Worm (Caenorhabditis elegans): ENCODE results near the gene decr-1.1.

DNA sequence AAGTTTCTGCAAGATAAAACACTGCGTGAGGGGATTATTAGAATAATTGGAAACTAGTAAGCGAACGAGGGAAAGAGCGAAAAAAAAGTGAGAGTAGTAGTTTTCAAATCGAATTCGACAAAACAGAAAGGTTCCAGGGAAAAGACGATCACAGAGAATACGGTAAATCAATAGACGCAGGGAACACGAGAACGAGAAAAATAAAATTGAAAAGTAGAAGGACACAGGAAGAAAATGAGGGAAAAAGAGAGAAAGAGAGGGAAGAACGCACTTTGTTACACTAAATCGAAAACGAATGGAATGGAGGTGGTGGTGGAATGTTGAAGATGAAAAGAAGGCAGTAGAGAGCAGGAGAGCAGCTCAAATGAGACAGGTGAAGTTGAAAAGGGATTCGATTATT lies 25.0 kb downstream of the decr-1.1 start, which contains the start of gene swan-1:
- TF ChIP-seq lsy-2 (tag; optimal IDR thresholded peaks at IDR 0.05): no peak
- TF ChIP-seq elt-1 (tag; optimal IDR thresholded peaks at IDR 0.05; ENCODE audit: borderline replicate concordance, insufficient read depth): no peak
- TF ChIP-seq ceh-39 (tag; optimal IDR thresholded peaks at IDR 0.05): no peak
- no peak for TF ChIP-seq nhr-76 (tag; optimal IDR thresholded peaks at IDR 0.05)
- no peak for TF ChIP-seq ham-2 (GFP tag; optimal IDR thresholded peaks at IDR 0.05)
- TF ChIP-seq unc-62 (GFP tag; optimal IDR thresholded peaks at IDR 0.05): no peak
- no peak for TF ChIP-seq nhr-12 (tag; optimal IDR thresholded peaks at IDR 0.05)
- no peak for TF ChIP-seq ces-1 (GFP tag; optimal IDR thresholded peaks at IDR 0.05)
- TF ChIP-seq ztf-11 (tag; optimal IDR thresholded peaks at IDR 0.05): no peak
- TF ChIP-seq elt-3 (tag; optimal IDR thresholded peaks at IDR 0.05): no peak
- TF ChIP-seq drap-1 (GFP tag; optimal IDR thresholded peaks at IDR 0.05): no peak
- TF ChIP-seq snpc-4 (tag; optimal IDR thresholded peaks at IDR 0.05): no peak
- no peak for TF ChIP-seq unc-39 (tag; optimal IDR thresholded peaks at IDR 0.05)
- TF ChIP-seq mab-5 (tag; optimal IDR thresholded peaks at IDR 0.05): no peak
